Worm (Caenorhabditis elegans) whole organism, late embryonic: Measurements from ENCODE around the gene C03B1.1.

ENCODE experiments used
- fax-1 ChIP-seq: sonication (generic microtip); optimal IDR thresholded peaks from 2 replicates; lab custom pipeline; 2016; ENCODE audit warnings: missing genotype, missing genetic modification characterization, missing compliant biosample characterization
- fkh-10 ChIP-seq: fragments of 150-350 bp; optimal IDR thresholded peaks from 2 replicates; lab custom pipeline; 2014; ENCODE audit warnings: missing biosample characterization, missing genetic modification reagents, missing genetic modification characterization
- lin-11 ChIP-seq: fragments of 200-800 bp; sonication (Bioruptor generic); optimal IDR thresholded peaks from 2 replicates; lab custom pipeline; 2018; ENCODE audit warnings: mild to moderate bottlenecking, missing genetic modification characterization, missing compliant biosample characterization
- tbx-2 ChIP-seq: sonication (generic microtip); optimal IDR thresholded peaks from 2 replicates; lab custom pipeline; 2016; ENCODE audit warnings: missing genetic modification characterization, missing compliant biosample characterization
- unc-3 ChIP-seq, 2 experiments: fragments of 200-800 bp in 1 of 2; sonication (Bioruptor generic) in 1 of 2; sonication (generic microtip) in 1 of 2; conservative IDR thresholded peaks in 1 of 2; optimal IDR thresholded peaks in 1 of 2; 2 replicates each; pipeline versions ENCODE4 v1.3.6 to Lab custom; 2016 to 2022; ENCODE audit warnings: missing compliant biosample characterization in 2 of 2, missing genetic modification characterization in 2 of 2, missing genetic modification reagents in 1 of 2
- unc-55 ChIP-seq: sonication (generic microtip); optimal IDR thresholded peaks from 2 replicates; lab custom pipeline; 2017; ENCODE audit warnings: missing biosample characterization, missing genetic modification reagents, missing genetic modification characterization

- TF ChIP-seq unc-3 (GFP tag; conservative IDR thresholded peaks at IDR 0.05; lab: Robert Waterston, UW) (no peak), unc-3 (tag; optimal IDR thresholded peaks at IDR 0.05; lab: Kevin White, UChicago) (no peak), tbx-2 (tag; lab: Kevin White, UChicago) (no peak), lin-11 (no peak), fkh-10 (GFP tag; lab: Kevin White, UChicago) (no peak), unc-55 (GFP tag; lab: Kevin White, UChicago) (no peak), fax-1 (tag; lab: Kevin White, UChicago) (no peak)
Observed at ce11 chrX:6353763-6354162, 20.8 kb upstream of the C03B1.1 start.
